Fruit fly (Drosophila melanogaster): ENCODE results near the gene Naa40.

Naa40 gene

dm6 chr3R:29736678-29737093 is 11.9 kb upstream of the Naa40 start, which contains the start of the genes CG7601 and CIA30 (continued):
- TF ChIP-seq Aef1 (GFP tag; IDR thresholded peaks at IDR 0.05) = peak; percentile 100
- peak; percentile 100 for TF ChIP-seq Ptx1 (GFP tag; IDR thresholded peaks at IDR 0.05)
- peak; percentile 46 for TF ChIP-seq CG7745 (tag; optimal IDR thresholded peaks at IDR 0.05)
- peak; percentile 98 for TF ChIP-seq phol (tag; optimal IDR thresholded peaks at IDR 0.05)
- no peak for TF ChIP-seq CG14860 (GFP tag; IDR thresholded peaks at IDR 0.05; ENCODE audit: partially characterized antibody)
- TF ChIP-seq cwo (GFP tag; optimal IDR thresholded peaks at IDR 0.05) = peak; percentile 97
- TF ChIP-seq pros (GFP tag; optimal IDR thresholded peaks at IDR 0.05) = peak; percentile 62
- peak; percentile 93 for TF ChIP-seq Usf (GFP tag; optimal IDR thresholded peaks at IDR 0.05)
- TF ChIP-seq klu (GFP tag; IDR thresholded peaks at IDR 0.05) = peak; percentile 100
- peak; percentile 98 for TF ChIP-seq CG6813 (GFP tag; optimal IDR thresholded peaks at IDR 0.05)
- no peak for TF ChIP-seq CG17568 (GFP tag; optimal IDR thresholded peaks at IDR 0.05)
- peak; percentile 100 for TF ChIP-seq Oaz (GFP tag; IDR thresholded peaks at IDR 0.05)
- TF ChIP-seq CG18764 (GFP tag; optimal IDR thresholded peaks at IDR 0.05) = peak; percentile 98
- TF ChIP-seq sob (GFP tag; IDR thresholded peaks at IDR 0.05) = peak; percentile 100
- peak; percentile 98 for TF ChIP-seq unpg (GFP tag; optimal IDR thresholded peaks at IDR 0.05)
- peak; percentile 87 for TF ChIP-seq Hey (tag; optimal IDR thresholded peaks at IDR 0.05)
- peak; percentile 100 for TF ChIP-seq Nf-YA (GFP tag; IDR thresholded peaks at IDR 0.05)
- peak; percentile 96 for TF ChIP-seq CG18619 (GFP tag; optimal IDR thresholded peaks at IDR 0.05)
- peak; percentile 100 for TF ChIP-seq C15 (GFP tag; IDR thresholded peaks at IDR 0.05)
- peak; percentile 100 for TF ChIP-seq dimm (GFP tag; IDR thresholded peaks at IDR 0.05)
- no peak for TF ChIP-seq CG1832 (GFP tag; optimal IDR thresholded peaks at IDR 0.05)
- peak; percentile 70 for TF ChIP-seq bigmax (GFP tag; optimal IDR thresholded peaks at IDR 0.05)
- peak; percentile 97 for TF ChIP-seq CG10209 (GFP tag; optimal IDR thresholded peaks at IDR 0.05)
- TF ChIP-seq pb (GFP tag; optimal IDR thresholded peaks at IDR 0.05) = peak; percentile 99
- TF ChIP-seq CG11085 (GFP tag; IDR thresholded peaks at IDR 0.05) = peak; percentile 100
- TF ChIP-seq tup (GFP tag; optimal IDR thresholded peaks at IDR 0.05) = peak; percentile 97
- peak; percentile 98 for TF ChIP-seq CoRest (tag; optimal IDR thresholded peaks at IDR 0.05)
- peak; percentile 93 for TF ChIP-seq CrebB (tag; optimal IDR thresholded peaks at IDR 0.05)
- TF ChIP-seq CG7963 (GFP tag; IDR thresholded peaks at IDR 0.05; ENCODE audit: partially characterized antibody) = no peak
- TF ChIP-seq Camta (GFP tag; optimal IDR thresholded peaks at IDR 0.05) = peak; percentile 99
- TF ChIP-seq nau (GFP tag; optimal IDR thresholded peaks at IDR 0.05) = no peak
- no peak for TF ChIP-seq cg (GFP tag; optimal IDR thresholded peaks at IDR 0.05)
- TF ChIP-seq Nf-YC (tag; optimal IDR thresholded peaks at IDR 0.05) = peak; percentile 90
- peak; percentile 35; the same call in 1 of the 2 replicates for TF ChIP-seq unc-4 (GFP tag; IDR thresholded peaks at IDR 0.05; ENCODE audit: partially characterized antibody)
- peak in 1 of 3 experiments; percentile 91 for TF ChIP-seq Stat92E (GFP tag; optimal IDR thresholded peaks at IDR 0.05)
- peak; percentile 88 for TF ChIP-seq CG15073 (GFP tag; optimal IDR thresholded peaks at IDR 0.05)
- no peak for TF ChIP-seq inv (GFP tag; IDR thresholded peaks at IDR 0.05; ENCODE audit: partially characterized antibody)
- TF ChIP-seq CG10267 (tag; optimal IDR thresholded peaks at IDR 0.05) = peak; percentile 92
- peak; percentile 100 for TF ChIP-seq CG11093 (GFP tag; IDR thresholded peaks at IDR 0.05)
- peak; percentile 97 for TF ChIP-seq CG15269 (tag; optimal IDR thresholded peaks at IDR 0.05)
- peak; percentile 98 for TF ChIP-seq Chrac-16 (GFP tag; optimal IDR thresholded peaks at IDR 0.05)
- peak; percentile 86 for TF ChIP-seq run (tag; optimal IDR thresholded peaks at IDR 0.05)
- no peak for TF ChIP-seq sqz (GFP tag; optimal IDR thresholded peaks at IDR 0.05)
- peak; percentile 94 for TF ChIP-seq CG13123 (GFP tag; optimal IDR thresholded peaks at IDR 0.05)
- TF ChIP-seq CG8089 (GFP tag; optimal IDR thresholded peaks at IDR 0.05) = peak; percentile 95
- TF ChIP-seq CG6689 (GFP tag; IDR thresholded peaks at IDR 0.05) = peak; percentile 100
- peak; percentile 99 for TF ChIP-seq CG7839 (tag; optimal IDR thresholded peaks at IDR 0.05)
- TF ChIP-seq stc (GFP tag; IDR thresholded peaks at IDR 0.05) = peak; percentile 100
- TF ChIP-seq lilli (GFP tag; optimal IDR thresholded peaks at IDR 0.05) = peak; percentile 99
- peak; percentile 97 for TF ChIP-seq Bteb2 (GFP tag; optimal IDR thresholded peaks at IDR 0.05)
